Fruit fly (Drosophila melanogaster): ENCODE measurements around the gene CG31125.

CG31125 gene

DNA sequence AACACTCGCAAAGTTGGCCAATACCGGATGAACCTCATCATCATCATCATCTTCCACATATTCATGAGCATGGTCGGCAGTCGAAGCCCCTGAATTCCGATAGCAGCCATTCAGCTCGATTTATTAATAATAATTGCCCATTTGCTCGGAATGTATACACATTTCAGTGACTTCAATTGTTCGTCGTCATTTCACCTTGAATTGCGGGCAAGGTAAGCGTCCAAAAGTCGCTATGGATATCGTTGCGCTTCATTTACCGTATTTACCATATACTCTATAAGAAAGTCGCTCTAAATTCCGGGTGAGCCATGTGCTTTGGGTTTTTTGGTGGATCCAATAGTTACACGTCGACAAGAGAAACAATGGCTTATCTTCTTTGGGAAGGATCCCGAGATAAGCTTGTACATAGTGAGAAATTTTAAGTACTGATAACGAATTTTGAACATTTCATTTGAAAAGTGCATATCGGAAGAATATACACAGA, 28.6 kb downstream of the CG31125 start:
- TF ChIP-seq noc (tag; optimal IDR thresholded peaks at IDR 0.05) = peak; percentile 25

DNA sequence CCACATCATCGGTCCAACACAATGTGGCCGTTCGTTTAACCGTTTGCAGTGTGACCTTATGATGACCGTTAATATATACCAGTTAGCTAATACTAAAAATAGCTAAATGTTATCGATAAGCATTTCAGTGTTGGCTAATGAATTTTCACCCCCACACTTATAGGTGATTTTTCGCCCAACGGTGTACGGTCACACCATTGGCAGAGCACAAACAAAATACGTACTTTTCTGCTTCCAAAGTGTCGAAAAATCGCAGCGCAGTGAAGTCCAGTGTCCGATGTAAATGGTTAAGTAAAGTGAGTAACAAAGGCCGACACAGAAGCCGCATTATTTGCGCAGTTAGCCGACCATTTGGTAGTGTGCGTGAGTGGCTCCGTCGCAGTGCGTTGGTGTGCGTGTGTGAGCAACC, 29.1 kb downstream of the CG31125 start, which contains the start of the genes Syx18 and atl:
Syx18 (minus strand) TSS at position 46 of the 409 bp plus-strand sequence.
atl (plus strand) TSS at position 155 of the 409 bp plus-strand sequence.
- no peak for TF ChIP-seq noc (tag; optimal IDR thresholded peaks at IDR 0.05)

DNA sequence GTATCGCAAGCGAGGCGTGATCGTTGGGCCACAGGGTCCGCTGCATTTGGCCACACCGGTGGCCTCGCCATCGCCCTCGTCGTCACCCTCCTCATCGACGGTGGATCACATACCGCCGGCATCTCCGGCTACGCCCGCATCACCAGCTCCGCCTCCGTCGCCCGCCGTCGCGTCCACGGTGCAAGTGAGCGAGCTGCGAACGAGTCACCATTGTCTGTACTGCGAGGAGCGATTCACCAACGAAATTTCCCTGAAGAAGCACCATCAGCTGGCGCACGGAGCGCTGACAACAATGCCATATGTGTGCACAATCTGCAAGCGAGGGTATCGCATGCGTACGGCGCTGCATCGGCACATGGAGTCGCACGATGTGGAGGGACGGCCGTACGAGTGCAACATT, 34.1 kb downstream of the CG31125 start:
- TF ChIP-seq noc (tag; optimal IDR thresholded peaks at IDR 0.05) = no peak

DNA sequence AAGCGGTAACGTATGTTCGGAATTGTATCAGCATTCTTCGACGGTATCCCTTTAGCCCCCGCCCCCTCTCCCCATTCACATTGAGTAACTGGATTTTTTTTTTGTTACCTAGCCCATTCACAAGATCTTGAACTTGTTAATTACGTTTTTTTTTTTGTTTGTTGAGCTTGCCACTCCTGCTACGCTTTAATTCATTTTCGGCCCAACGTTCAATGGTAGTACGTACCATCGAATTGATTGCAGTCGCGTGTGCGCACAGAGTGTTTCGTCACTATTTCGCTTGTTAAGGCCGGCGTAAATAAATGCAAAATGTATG, 40.0 kb downstream of the CG31125 start:
- no peak for TF ChIP-seq noc (tag; optimal IDR thresholded peaks at IDR 0.05)

DNA sequence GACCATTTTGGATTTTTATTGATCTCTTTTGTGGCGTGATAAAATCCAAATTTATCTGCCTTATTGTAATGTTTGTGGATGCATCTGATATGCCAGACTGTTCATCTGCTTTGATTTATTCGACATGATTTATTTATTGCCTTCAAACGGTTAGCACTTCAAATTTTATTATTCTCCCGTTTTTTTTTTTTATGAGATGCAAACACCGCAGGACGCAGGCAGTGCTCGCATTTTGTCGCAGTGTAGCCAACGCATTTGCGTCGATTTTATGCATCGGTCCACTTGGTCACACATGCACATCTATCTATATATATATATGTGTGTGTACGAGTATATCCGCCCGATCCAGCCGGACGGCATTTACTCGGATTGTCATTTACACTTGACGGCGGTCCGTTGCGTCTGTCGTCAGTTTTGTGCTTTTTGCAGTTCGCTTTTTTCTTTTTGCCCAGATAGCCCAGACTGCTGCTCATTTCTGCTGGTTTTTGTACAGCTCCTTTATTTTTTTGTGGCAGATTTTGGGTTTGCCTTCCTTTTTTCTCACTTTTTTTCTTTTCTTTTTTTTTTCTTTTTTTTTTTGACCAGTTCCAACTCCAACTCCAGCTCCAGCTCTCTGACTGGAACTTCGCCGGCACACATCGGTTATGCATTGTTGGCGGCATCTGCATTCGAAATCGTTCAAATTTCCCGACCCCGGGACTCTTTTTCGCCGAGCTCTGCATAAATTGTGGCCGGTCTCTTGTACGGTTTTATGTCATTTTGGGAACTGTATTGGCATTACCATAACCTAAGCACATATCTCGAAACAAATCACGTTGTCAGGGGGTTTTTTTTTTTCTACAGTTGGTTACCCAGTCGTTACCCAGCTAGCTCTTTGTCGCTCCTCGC, 40.6 kb downstream of the CG31125 start:
- no peak for TF ChIP-seq noc (tag; optimal IDR thresholded peaks at IDR 0.05)

DNA sequence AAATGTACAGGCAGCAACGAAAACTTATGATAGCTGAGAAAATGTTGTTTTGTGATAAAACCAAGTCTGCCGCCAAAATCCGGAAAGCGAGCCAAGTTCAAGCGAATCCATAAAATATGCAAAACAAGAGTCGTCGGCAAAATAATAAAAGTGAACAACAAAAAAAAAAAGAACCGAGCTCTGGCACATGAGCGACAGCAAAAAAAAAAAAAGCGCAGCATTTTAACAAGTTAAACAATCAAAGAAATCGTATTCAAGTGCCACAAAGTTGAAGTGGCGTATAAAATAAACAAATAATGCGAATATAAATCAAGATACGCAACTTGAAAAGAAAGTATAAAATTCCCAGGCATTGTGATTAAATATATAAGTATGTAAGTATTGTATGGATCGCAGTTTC, 46.3 kb downstream of the CG31125 start:
- no peak for TF ChIP-seq noc (tag; optimal IDR thresholded peaks at IDR 0.05)

DNA sequence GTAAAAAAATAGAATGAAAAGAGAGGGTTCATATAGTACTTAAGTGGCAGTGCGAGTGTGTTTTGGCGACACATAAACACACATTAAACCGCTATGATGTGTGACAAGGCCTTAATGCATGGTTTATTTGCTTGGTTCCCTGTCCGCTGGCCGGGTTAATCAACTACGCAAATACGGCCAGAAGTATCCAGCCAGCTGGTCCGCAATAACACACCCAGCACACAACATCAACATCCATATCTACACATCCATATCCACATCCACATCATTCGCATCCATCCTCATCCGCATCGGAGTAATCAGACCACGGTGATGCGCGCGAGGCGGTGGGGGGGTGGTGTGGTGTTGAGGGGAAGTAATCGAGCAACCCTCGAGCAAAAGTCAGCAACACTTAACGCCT, 47.8 kb downstream of the CG31125 start:
- no peak for TF ChIP-seq noc (tag; optimal IDR thresholded peaks at IDR 0.05)

DNA sequence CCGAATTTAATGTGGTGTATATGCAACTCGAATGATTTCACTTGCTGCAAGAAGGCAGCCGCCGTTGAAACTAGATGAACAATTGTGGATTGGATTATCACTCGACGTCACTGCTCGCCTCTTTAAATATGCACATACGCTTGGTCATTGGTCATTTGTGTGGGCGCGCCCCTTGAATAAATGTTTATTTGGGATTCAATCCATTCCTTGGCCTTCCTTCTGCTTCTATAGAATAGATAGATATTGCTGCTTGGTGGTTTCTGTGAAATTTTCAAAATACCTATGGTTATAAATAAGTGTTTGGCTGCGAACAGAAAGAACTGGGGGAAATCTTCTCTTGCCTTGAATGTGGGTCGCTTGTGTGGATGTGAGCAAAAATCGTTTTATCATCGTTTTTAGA, 50.5 kb downstream of the CG31125 start:
- TF ChIP-seq noc (tag; optimal IDR thresholded peaks at IDR 0.05) = no peak

DNA sequence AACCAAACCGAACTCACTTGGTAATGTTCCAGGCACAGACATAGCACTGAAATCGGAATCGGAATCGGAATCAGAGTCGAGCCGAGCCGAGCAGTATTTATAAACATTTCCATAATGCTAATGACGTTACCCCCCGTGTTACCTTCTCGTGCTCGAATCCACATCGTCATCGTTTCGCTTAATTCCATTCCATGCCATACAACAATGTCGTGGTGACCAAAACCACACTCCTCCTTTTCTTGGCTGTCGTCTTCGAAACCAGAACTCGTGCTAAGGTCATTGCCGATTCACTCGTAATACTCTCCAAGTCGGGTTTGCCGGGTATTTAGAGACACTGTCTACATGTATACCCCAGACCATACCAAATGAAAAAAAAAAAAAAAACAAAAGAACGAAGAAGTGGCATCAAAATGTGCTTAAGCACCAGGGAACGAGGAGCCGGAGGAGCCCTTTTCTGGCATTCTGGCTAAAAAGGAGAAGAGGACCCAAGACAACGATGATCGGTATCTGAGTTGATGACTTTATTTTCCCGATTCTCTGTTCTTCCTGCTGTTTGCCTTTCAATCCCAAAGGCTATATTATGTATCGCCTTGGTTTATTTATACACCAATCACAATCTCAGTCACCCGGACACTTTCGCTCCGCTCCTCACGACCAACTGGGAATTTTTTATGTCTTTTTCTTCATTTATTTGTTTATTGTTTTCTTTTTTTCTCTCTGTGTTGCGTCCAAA, 51.1 kb downstream of the CG31125 start:
- TF ChIP-seq noc (tag; optimal IDR thresholded peaks at IDR 0.05) = no peak
